Worm (Caenorhabditis elegans) whole organism, mixed stage, embryonic: ENCODE measurements around the gene clec-28.

Source experiments
- ceh-43 ChIP-seq: fragments of 200-800 bp; sonication (Bioruptor generic); optimal IDR thresholded peaks from 2 replicates; lab custom pipeline; 2018; ENCODE audit warnings: mild to moderate bottlenecking, missing genetic modification characterization, moderate library complexity, missing compliant biosample characterization
- elt-3 ChIP-seq: fragments of 150-350 bp; optimal IDR thresholded peaks from 2 replicates; lab custom pipeline; 2014; ENCODE audit warnings: missing biosample characterization, missing genetic modification characterization
- flh-1 ChIP-seq: fragments of 200-800 bp; sonication (Bioruptor generic); optimal IDR thresholded peaks from 2 replicates; lab custom pipeline; 2018; ENCODE audit warnings: mild to moderate bottlenecking, missing genetic modification characterization, moderate library complexity, missing compliant biosample characterization
- lin-13 ChIP-seq: fragments of 150-350 bp; optimal IDR thresholded peaks from 2 replicates; lab custom pipeline; 2014; ENCODE audit warnings: missing biosample characterization, missing genetic modification characterization
- lsy-2 ChIP-seq: fragments of 150-350 bp; optimal IDR thresholded peaks from 2 replicates; lab custom pipeline; 2014; ENCODE audit warnings: missing biosample characterization, missing genetic modification characterization
- mep-1 ChIP-seq: fragments of 150-350 bp; optimal IDR thresholded peaks from 2 replicates; lab custom pipeline; 2017; ENCODE audit warnings: missing biosample characterization, missing genetic modification reagents, missing genetic modification characterization, inconsistent platforms
- nhr-12 ChIP-seq: fragments of 150-350 bp; optimal IDR thresholded peaks from 2 replicates; lab custom pipeline; 2014; ENCODE audit warnings: missing biosample characterization, missing genetic modification characterization
- nhr-2 ChIP-seq: fragments of 150-350 bp; optimal IDR thresholded peaks from 2 replicates; lab custom pipeline; 2014; ENCODE audit warnings: missing biosample characterization, missing genetic modification characterization
- nhr-237 ChIP-seq: fragments of 150-350 bp; optimal IDR thresholded peaks from 2 replicates; lab custom pipeline; 2014; ENCODE audit warnings: missing biosample characterization, missing genetic modification characterization
- nhr-76 ChIP-seq: sonication (generic microtip); optimal IDR thresholded peaks from 2 replicates; lab custom pipeline; 2017; ENCODE audit warnings: missing biosample characterization, missing genetic modification characterization
- snpc-4 ChIP-seq: fragments of 150-350 bp; optimal IDR thresholded peaks from 2 replicates; lab custom pipeline; 2014; ENCODE audit warnings: missing biosample characterization, missing genetic modification characterization
- tbx-8 ChIP-seq: fragments of 200-800 bp; sonication (Bioruptor generic); optimal IDR thresholded peaks from 2 replicates; lab custom pipeline; 2018; ENCODE audit warnings: mild to moderate bottlenecking, missing genetic modification characterization, moderate library complexity, missing compliant biosample characterization
- unc-39 ChIP-seq: fragments of 150-350 bp; optimal IDR thresholded peaks from 2 replicates; lab custom pipeline; 2014; ENCODE audit warnings: missing biosample characterization, missing genetic modification characterization
- ztf-11 ChIP-seq: fragments of 150-350 bp; optimal IDR thresholded peaks from 2 replicates; lab custom pipeline; 2014; ENCODE audit warnings: missing biosample characterization, missing genetic modification characterization

- no peak for TF ChIP-seq lsy-2
- TF ChIP-seq flh-1 (GFP tag; lab: Kevin White, UChicago) = no peak
- no peak for TF ChIP-seq nhr-2
- TF ChIP-seq nhr-237 (tag; lab: Kevin White, UChicago) = no peak
- no peak for TF ChIP-seq lin-13
- no peak for TF ChIP-seq mep-1 (tag; lab: Kevin White, UChicago)
- no peak for TF ChIP-seq unc-39
- TF ChIP-seq elt-3 (tag; lab: Kevin White, UChicago) = no peak
- no peak for TF ChIP-seq ztf-11 (tag; lab: Kevin White, UChicago)
- TF ChIP-seq snpc-4 = no peak
- no peak for TF ChIP-seq nhr-76
- no peak for TF ChIP-seq tbx-8
- TF ChIP-seq nhr-12 (tag; lab: Kevin White, UChicago) = no peak
- no peak for TF ChIP-seq ceh-43
Observed at ce11 chrV:16842941-16843340, 22.6 kb upstream of the clec-28 start, which contains the start of gene clec-25.
